Worm (Caenorhabditis elegans) whole organism, early embryonic: ENCODE measurements around the gene fmo-5.

Experiments
- B0310.2 ChIP-seq: sonication (generic microtip); optimal IDR thresholded peaks from 2 replicates; lab custom pipeline; 2016; ENCODE audit warnings: mild to moderate bottlenecking, missing genetic modification characterization, missing compliant biosample characterization
- F13C5.2 ChIP-seq: sonication (generic microtip); optimal IDR thresholded peaks from 2 replicates; lab custom pipeline; 2017; ENCODE audit warnings: mild to moderate bottlenecking, missing genetic modification characterization, inconsistent platforms, missing compliant biosample characterization
- aly-1 ChIP-seq: sonication (generic microtip); optimal IDR thresholded peaks from 2 replicates; lab custom pipeline; 2016; ENCODE audit warnings: missing genetic modification characterization, missing compliant biosample characterization
- ama-1 ChIP-seq: fragments of 150-350 bp; optimal IDR thresholded peaks from 2 replicates; lab custom pipeline; 2014
- ceh-13 ChIP-seq: fragments of 200-800 bp; sonication (Bioruptor generic); optimal IDR thresholded peaks from 2 replicates; lab custom pipeline; 2018; ENCODE audit warnings: mild to moderate bottlenecking, missing genetic modification characterization, missing compliant biosample characterization
- ceh-36 ChIP-seq: sonication (generic microtip); optimal IDR thresholded peaks from 2 replicates; lab custom pipeline; 2016; ENCODE audit warnings: missing genetic modification characterization, inconsistent platforms, missing compliant biosample characterization
- ets-7 ChIP-seq: sonication (generic microtip); optimal IDR thresholded peaks from 2 replicates; lab custom pipeline; 2016; ENCODE audit warnings: missing genotype, missing genetic modification characterization, missing compliant biosample characterization
- flt-1 ChIP-seq: fragments of 200-800 bp; sonication (Bioruptor generic); IDR thresholded peaks from 2 replicates; pipeline ENCODE4 v1.3.6; 2022; ENCODE audit warnings: missing genetic modification characterization, missing compliant biosample characterization
- hmbx-1 ChIP-seq: sonication (generic microtip); optimal IDR thresholded peaks from 2 replicates; lab custom pipeline; 2016; ENCODE audit warnings: mild to moderate bottlenecking, missing genetic modification characterization, missing compliant biosample characterization
- hmg-4 ChIP-seq: fragments of 200-800 bp; sonication (Bioruptor generic); optimal IDR thresholded peaks from 2 replicates; lab custom pipeline; 2018; ENCODE audit warnings: mild to moderate bottlenecking, missing genetic modification characterization, missing compliant biosample characterization
- hnd-1 ChIP-seq: sonication (generic microtip); optimal IDR thresholded peaks from 2 replicates; lab custom pipeline; 2016; ENCODE audit warnings: missing genetic modification characterization, missing compliant biosample characterization
- pes-1 ChIP-seq: fragments of 200-800 bp; sonication (Bioruptor generic); IDR thresholded peaks from 2 replicates; pipeline ENCODE4 v1.3.6; 2022; ENCODE audit warnings: missing genetic modification reagents, missing genetic modification characterization, missing compliant biosample characterization
- scrt-1 ChIP-seq: fragments of 200-800 bp; sonication (Bioruptor generic); IDR thresholded peaks from 2 replicates; pipeline ENCODE4 v1.3.6; 2022; ENCODE audit warnings: missing genetic modification characterization, missing compliant biosample characterization
- sea-1 ChIP-seq: fragments of 200-800 bp; sonication (Bioruptor generic); conservative IDR thresholded peaks from 2 replicates; pipeline ENCODE4 v1.3.6; 2022; ENCODE audit warnings: missing genetic modification characterization, missing compliant biosample characterization
- tbx-11 ChIP-seq: fragments of 200-800 bp; sonication (Bioruptor generic); IDR thresholded peaks from 2 replicates; pipeline ENCODE4 v1.3.6; 2022; ENCODE audit warnings: missing genetic modification characterization, missing compliant biosample characterization
- tbx-37 ChIP-seq: fragments of 200-800 bp; sonication (Bioruptor generic); conservative IDR thresholded peaks from 2 replicates; pipeline ENCODE4 v1.3.6; 2022; ENCODE audit warnings: missing genetic modification reagents, missing genetic modification characterization, missing compliant biosample characterization
- tra-4 ChIP-seq: sonication (generic microtip); optimal IDR thresholded peaks from 2 replicates; lab custom pipeline; 2017; ENCODE audit warnings: missing genetic modification characterization, missing compliant biosample characterization

The fmo-5 gene

DNA sequence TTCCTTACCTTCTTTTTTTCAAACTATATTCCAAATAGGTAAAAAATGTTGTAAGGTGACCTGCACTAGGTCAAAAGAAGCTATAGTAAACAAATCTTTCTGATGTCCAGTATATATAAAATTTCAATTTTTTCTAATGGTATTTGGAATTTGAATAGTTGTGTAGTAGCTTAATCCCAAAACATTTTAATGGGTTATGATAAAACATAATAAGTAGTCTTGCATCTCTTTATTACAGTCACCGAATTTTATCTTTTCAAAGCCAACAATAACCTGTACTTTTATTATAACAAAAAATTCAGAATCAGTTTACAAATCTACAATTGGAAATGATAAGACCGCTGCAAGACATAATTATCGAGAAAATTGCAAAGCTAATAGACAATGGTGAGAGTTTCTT lies 14.0 kb upstream of the fmo-5 start, which contains the start of gene H24K24.2:
Gene H24K24.2 (plus strand): TSS at position 301 of the 400 bp plus-strand sequence.
- TF ChIP-seq hnd-1 (tag; lab: Kevin White, UChicago) (no peak), tra-4 (no peak), scrt-1 (GFP tag; lab: Robert Waterston, UW) (no peak), ceh-36 (tag; lab: Kevin White, UChicago) (no peak), flt-1 (no peak), F13C5.2 (tag; lab: Kevin White, UChicago) (no peak), tbx-11 (GFP tag; lab: Robert Waterston, UW) (no peak), sea-1 (GFP tag; lab: Robert Waterston, UW) (no peak), B0310.2 (tag; lab: Kevin White, UChicago) (no peak), ets-7 (no peak), hmbx-1 (tag; lab: Kevin White, UChicago) (no peak)

DNA sequence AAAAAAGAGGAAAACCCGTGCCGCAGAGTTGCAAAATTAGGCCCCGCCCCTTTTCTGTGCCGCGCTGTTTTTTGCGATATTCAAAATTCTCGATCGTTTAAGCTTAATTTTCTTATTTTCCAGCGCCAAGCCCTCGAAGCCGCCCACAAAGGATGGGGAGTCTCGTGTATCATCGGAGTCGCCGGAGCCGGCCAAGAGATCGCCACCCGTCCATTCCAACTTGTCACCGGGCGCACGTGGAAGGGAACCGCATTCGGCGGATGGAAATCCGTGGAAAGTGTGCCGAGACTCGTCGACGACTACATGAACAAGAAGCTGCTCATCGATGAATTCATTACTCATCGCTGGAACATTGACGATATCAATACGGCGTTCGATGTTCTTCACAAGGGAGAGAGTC lies 12.3 kb upstream of the fmo-5 start:
- no peak for TF ChIP-seq hmbx-1 (tag; lab: Kevin White, UChicago)
- no peak for TF ChIP-seq ceh-36 (tag; lab: Kevin White, UChicago)
- no peak for TF ChIP-seq scrt-1 (GFP tag; lab: Robert Waterston, UW)
- TF ChIP-seq pes-1: no peak
- no peak for TF ChIP-seq ama-1 (lab: Kevin White, UChicago)
- TF ChIP-seq aly-1: no peak
- no peak for TF ChIP-seq tbx-37 (GFP tag; lab: Robert Waterston, UW)
- no peak for TF ChIP-seq hmg-4 (GFP tag; lab: Kevin White, UChicago)
- no peak for TF ChIP-seq ceh-13 (GFP tag; lab: Kevin White, UChicago)
- no peak for TF ChIP-seq flt-1
- TF ChIP-seq tbx-11 (GFP tag; lab: Robert Waterston, UW): no peak
- no peak for TF ChIP-seq B0310.2 (tag; lab: Kevin White, UChicago)
- TF ChIP-seq tra-4: no peak
- TF ChIP-seq sea-1 (GFP tag; lab: Robert Waterston, UW): no peak
- no peak for TF ChIP-seq ets-7
- no peak for TF ChIP-seq hnd-1 (tag; lab: Kevin White, UChicago)
- no peak for TF ChIP-seq F13C5.2 (tag; lab: Kevin White, UChicago)

DNA sequence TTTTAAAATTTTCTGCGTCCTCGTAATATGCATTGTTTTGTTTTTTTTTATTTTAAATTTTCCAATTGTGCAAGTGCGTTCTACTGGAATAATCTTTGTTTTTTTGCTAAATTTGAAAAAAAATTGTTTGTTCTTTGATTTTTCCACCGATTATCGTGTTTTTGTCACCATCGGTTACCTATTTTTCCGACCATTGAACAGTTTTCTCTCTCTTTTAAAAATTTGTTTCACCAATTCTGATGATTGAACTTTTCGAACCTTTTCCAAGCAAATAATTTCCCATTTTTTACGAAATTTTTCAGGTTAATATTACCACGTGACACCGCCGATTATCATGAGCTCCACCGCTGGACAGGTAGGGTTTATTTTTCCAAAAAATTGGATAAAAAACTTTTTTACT lies 8.0 kb upstream of the fmo-5 start, which contains the start of gene adh-5:
Gene adh-5 (plus strand): TSS at position 301 of the 400 bp plus-strand sequence.
- TF ChIP-seq sea-1 (GFP tag; lab: Robert Waterston, UW): no peak
- TF ChIP-seq hmg-4 (GFP tag; lab: Kevin White, UChicago): no peak
- no peak for TF ChIP-seq tbx-37 (GFP tag; lab: Robert Waterston, UW)
- no peak for TF ChIP-seq tbx-11 (GFP tag; lab: Robert Waterston, UW)
- TF ChIP-seq ama-1 (lab: Kevin White, UChicago): no peak
- no peak for TF ChIP-seq flt-1
- no peak for TF ChIP-seq ceh-36 (tag; lab: Kevin White, UChicago)
- TF ChIP-seq pes-1: no peak
- TF ChIP-seq hnd-1 (tag; lab: Kevin White, UChicago): no peak
- TF ChIP-seq aly-1: no peak
- no peak for TF ChIP-seq hmbx-1 (tag; lab: Kevin White, UChicago)
- TF ChIP-seq tra-4: no peak

DNA sequence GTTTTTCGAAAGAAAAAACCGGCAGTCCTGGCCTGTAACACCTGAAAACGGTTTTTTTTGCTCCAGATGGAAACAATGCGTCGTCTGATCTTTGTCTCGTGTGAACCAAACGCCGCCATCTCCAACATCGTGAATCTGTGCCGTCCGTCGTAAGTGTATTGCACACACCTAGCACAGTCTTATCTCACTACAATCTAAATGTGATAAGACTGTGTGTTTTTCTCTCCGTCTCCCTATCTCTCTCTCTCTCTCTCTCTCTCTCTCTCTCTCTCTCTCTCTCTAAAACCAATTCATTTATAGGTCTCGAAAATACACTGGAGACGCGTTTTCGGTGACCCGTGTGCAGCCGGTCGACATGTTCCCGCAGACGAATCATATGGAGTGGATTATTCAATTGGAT lies 7.1 kb upstream of the fmo-5 start:
- TF ChIP-seq flt-1 (no peak), ets-7 (no peak), hnd-1 (tag; lab: Kevin White, UChicago) (no peak), F13C5.2 (tag; lab: Kevin White, UChicago) (no peak), aly-1 (no peak), hmbx-1 (tag; lab: Kevin White, UChicago) (no peak), sea-1 (GFP tag; lab: Robert Waterston, UW) (no peak), tbx-11 (GFP tag; lab: Robert Waterston, UW) (no peak), tra-4 (no peak), pes-1 (no peak), ama-1 (lab: Kevin White, UChicago) (no peak)

- TF ChIP-seq F13C5.2 (tag; lab: Kevin White, UChicago): no peak
- TF ChIP-seq sea-1 (GFP tag; lab: Robert Waterston, UW): no peak
- TF ChIP-seq tbx-37 (GFP tag; lab: Robert Waterston, UW): no peak
Measured at ce11 chrV:908681-909080, 5.2 kb upstream of the fmo-5 start.

ce11 chrV:904232-904983 lies 943 bp upstream of the fmo-5 start, which contains the start of gene trm-2A:
TSS of gene trm-2A (plus strand) at chrV:904963.
- TF ChIP-seq tra-4: no peak
- TF ChIP-seq F13C5.2 (tag; lab: Kevin White, UChicago): peak; percentile 62

DNA sequence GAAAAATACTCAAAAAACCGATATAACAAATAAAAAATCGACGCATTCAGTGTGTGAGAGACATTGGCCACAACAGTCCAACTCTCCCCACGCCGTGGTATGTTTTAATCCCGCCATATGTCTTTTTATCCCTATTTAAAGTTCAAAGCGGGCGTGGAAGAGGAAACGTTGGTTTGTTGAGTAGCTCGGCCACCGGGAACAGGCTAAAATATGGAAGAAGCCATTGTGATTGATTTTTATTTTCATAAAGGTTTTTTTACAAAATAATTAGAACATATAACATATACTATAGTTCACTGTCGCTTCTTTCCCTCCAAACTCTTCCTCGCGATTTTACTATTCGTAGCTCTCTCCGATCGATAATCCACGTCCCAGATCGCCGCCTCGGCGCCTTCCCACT lies 4.4 kb downstream of the fmo-5 start, which contains the start of gene nas-32:
Gene nas-32 (minus strand): TSS at position 101 of the 400 bp plus-strand sequence.
- TF ChIP-seq pes-1: no peak
- TF ChIP-seq flt-1: no peak
- no peak for TF ChIP-seq ceh-36 (tag; lab: Kevin White, UChicago)

DNA sequence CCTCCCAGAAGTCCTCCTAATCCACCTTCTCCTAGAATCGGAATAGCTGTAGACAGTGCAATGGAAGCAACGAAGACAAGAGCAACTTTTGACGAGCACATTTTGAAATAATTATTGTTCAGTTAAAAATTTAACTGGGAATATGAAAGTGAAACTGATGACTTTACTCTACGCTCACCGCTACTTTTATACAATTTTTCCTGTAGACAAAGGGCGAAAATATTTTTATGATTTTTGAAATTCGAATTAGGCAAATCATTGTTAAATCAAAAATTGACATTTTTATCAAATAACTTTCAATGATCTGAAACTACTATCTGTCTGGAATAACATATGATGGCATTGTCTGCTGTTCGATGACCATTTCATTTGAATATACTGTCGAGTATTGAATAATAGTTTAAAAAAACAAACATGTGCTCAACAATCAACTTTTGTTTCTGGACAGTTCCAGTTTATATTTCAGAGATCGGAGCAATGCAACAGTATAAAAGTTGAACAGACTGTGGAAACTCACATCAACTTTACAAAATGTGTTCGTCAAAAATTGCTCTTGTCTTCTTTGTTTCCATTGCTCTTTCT lies 9.9 kb downstream of the fmo-5 start, which contains the start of the genes srlf-23 and srlf-20:
Gene srlf-23 (minus strand): TSS at position 101 of the 582 bp plus-strand sequence.
Gene srlf-20 (plus strand): TSS at position 532 of the 582 bp plus-strand sequence.
- TF ChIP-seq hnd-1 (tag; lab: Kevin White, UChicago): no peak
- TF ChIP-seq ceh-36 (tag; lab: Kevin White, UChicago): no peak
- no peak for TF ChIP-seq scrt-1 (GFP tag; lab: Robert Waterston, UW)
- TF ChIP-seq tbx-37 (GFP tag; lab: Robert Waterston, UW): no peak
- TF ChIP-seq B0310.2 (tag; lab: Kevin White, UChicago): no peak
- no peak for TF ChIP-seq hmg-4 (GFP tag; lab: Kevin White, UChicago)
- TF ChIP-seq aly-1: no peak
- TF ChIP-seq flt-1: no peak
- no peak for TF ChIP-seq ama-1 (lab: Kevin White, UChicago)
- no peak for TF ChIP-seq ceh-13 (GFP tag; lab: Kevin White, UChicago)
- TF ChIP-seq tra-4: no peak
- TF ChIP-seq tbx-11 (GFP tag; lab: Robert Waterston, UW): no peak
- TF ChIP-seq F13C5.2 (tag; lab: Kevin White, UChicago): no peak
- no peak for TF ChIP-seq ets-7
- TF ChIP-seq sea-1 (GFP tag; lab: Robert Waterston, UW): no peak
- TF ChIP-seq pes-1: no peak
- no peak for TF ChIP-seq hmbx-1 (tag; lab: Kevin White, UChicago)
